Fruit fly (Drosophila melanogaster): ENCODE results near the gene dpr19.

- TF ChIP-seq fd102C (GFP tag; optimal IDR thresholded peaks at IDR 0.05), result no peak
- no peak for TF ChIP-seq CG34376 (GFP tag; optimal IDR thresholded peaks at IDR 0.05)
Observed at dm6 chr2L:10333091-10333991, 42.6 kb upstream of the dpr19 start, which contains the start of gene GATAd.
